Fruit fly (Drosophila melanogaster): Measurements from ENCODE around the gene CG1647.

CG1647 gene

dm6 chr3R:28844611-28845376 is 24.8 kb downstream of the CG1647 start, which contains the start of the genes Apc and spg:
TSS of gene Apc (minus strand) at chr3R:28844748.
TSS of gene spg (plus strand) at chr3R:28845270.
- TF ChIP-seq CG17806 (tag; optimal IDR thresholded peaks at IDR 0.05) (no peak), CG8159 (tag; optimal IDR thresholded peaks at IDR 0.05) (no peak), Pif1B (GFP tag; optimal IDR thresholded peaks at IDR 0.05) (peak; percentile 31), CG34367 (tag; optimal IDR thresholded peaks at IDR 0.05) (no peak), Pif1A (GFP tag; optimal IDR thresholded peaks at IDR 0.05) (peak; percentile 53), rn (GFP tag; IDR thresholded peaks at IDR 0.05) (no peak), CG9948 (tag; optimal IDR thresholded peaks at IDR 0.05) (no peak), Snoo (tag; optimal IDR thresholded peaks at IDR 0.05) (peak; percentile 5), CG32121 (GFP tag; IDR thresholded peaks at IDR 0.05) (no peak), CG8301 (tag; optimal IDR thresholded peaks at IDR 0.05) (no peak), CG4496 (GFP tag; IDR thresholded peaks at IDR 0.05) (no peak; the same call in 2 of the 3 replicates), gl (tag; optimal IDR thresholded peaks at IDR 0.05) (no peak), CG14655 (GFP tag; optimal IDR thresholded peaks at IDR 0.05) (no peak), fd96Ca (GFP tag; IDR thresholded peaks at IDR 0.05) (peak; percentile 51; the same call in 1 of the 3 replicates), D1 (tag; optimal IDR thresholded peaks at IDR 0.05) (no peak), EcR (GFP tag; optimal IDR thresholded peaks at IDR 0.05) (no peak), CG15710 (tag; optimal IDR thresholded peaks at IDR 0.05) (no peak), CG12605 (GFP tag; IDR thresholded peaks at IDR 0.05) (peak; percentile 45; the same call in 1 of the 2 replicates), CG13204 (GFP tag; optimal IDR thresholded peaks at IDR 0.05) (no peak), CG10348 (GFP tag; IDR thresholded peaks at IDR 0.05) (no peak), Ets98B (GFP tag; IDR thresholded peaks at IDR 0.05) (peak; percentile 69)

DNA sequence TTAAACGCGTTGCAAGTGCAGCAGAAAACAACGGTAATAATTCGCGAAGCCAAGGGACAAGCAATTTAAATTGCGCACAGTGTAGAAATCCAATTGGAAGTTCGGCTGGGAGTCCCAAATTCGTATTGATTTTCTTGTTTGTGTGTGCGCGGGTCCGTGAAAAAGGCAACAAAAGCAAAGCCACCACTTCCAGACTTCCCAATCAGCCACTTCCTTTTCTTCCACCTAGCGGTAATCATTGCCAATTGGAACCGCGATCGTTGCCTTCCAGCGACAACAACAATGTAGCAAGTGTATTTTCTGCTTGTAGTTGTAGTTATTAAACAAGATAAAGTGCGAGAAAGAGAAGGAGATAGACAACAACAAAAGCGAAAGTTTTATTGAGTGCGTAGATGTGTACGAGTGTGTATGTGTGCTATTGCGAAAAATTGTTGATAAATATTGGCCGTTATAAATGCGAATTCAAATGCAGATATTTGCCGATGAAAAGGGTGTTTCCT is 25.4 kb downstream of the CG1647 start:
- TF ChIP-seq CG8301 (tag; optimal IDR thresholded peaks at IDR 0.05), result no peak
- no peak for TF ChIP-seq CG10348 (GFP tag; IDR thresholded peaks at IDR 0.05)
- no peak for TF ChIP-seq fd96Ca (GFP tag; IDR thresholded peaks at IDR 0.05)
- TF ChIP-seq CG8159 (tag; optimal IDR thresholded peaks at IDR 0.05), result no peak
- peak; percentile 50 for TF ChIP-seq CG32121 (GFP tag; IDR thresholded peaks at IDR 0.05)
- peak; percentile 65 for TF ChIP-seq EcR (GFP tag; optimal IDR thresholded peaks at IDR 0.05)
- peak; percentile 52 for TF ChIP-seq CG13204 (GFP tag; optimal IDR thresholded peaks at IDR 0.05)

- no peak for TF ChIP-seq CG10348 (GFP tag; IDR thresholded peaks at IDR 0.05)
- TF ChIP-seq CG17806 (tag; optimal IDR thresholded peaks at IDR 0.05), result no peak
- no peak for TF ChIP-seq Pif1A (GFP tag; optimal IDR thresholded peaks at IDR 0.05)
- TF ChIP-seq CG8301 (tag; optimal IDR thresholded peaks at IDR 0.05), result no peak
- no peak for TF ChIP-seq CG9948 (tag; optimal IDR thresholded peaks at IDR 0.05)
- TF ChIP-seq D1 (tag; optimal IDR thresholded peaks at IDR 0.05), result no peak
- TF ChIP-seq CG12605 (GFP tag; IDR thresholded peaks at IDR 0.05), result no peak
- TF ChIP-seq CG15710 (tag; optimal IDR thresholded peaks at IDR 0.05), result no peak
- TF ChIP-seq CG8159 (tag; optimal IDR thresholded peaks at IDR 0.05), result no peak
- TF ChIP-seq CG13204 (GFP tag; optimal IDR thresholded peaks at IDR 0.05), result no peak
- TF ChIP-seq Ets98B (GFP tag; IDR thresholded peaks at IDR 0.05), result no peak
- no peak for TF ChIP-seq Pif1B (GFP tag; optimal IDR thresholded peaks at IDR 0.05)
- no peak for TF ChIP-seq CG4496 (GFP tag; IDR thresholded peaks at IDR 0.05)
Observed at dm6 chr3R:28845981-28846380, 26.0 kb downstream of the CG1647 start.

DNA sequence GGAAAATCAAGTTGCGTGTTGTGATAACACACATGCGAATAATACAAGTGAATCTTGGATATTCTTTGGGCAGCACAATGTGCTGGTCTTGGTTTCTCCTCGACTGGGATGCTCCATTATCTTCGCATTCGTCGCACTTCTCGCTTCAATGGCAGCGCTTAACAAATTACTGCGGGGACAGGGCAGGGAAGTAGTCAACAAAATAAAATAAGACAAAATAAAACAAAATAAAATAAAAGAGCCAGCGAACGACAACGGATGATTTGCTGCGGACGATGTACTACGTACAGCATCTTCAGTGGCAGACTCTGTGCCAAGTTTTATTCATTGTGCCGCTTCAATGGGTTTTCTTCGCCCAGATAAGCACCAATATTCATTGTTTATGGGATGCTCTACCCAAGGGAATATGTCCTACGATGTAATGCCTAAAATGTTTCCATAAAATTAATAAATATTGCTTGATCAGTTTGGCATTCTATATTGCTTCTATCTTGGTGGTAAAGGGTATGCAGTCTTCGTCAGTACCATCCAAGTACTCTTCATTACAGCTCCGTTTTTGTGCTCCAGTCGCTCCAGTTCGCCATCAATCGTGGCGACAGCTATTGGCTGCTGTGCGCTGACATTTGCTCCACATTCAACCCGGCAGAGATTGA is 27.0 kb downstream of the CG1647 start:
- TF ChIP-seq gl (tag; optimal IDR thresholded peaks at IDR 0.05), result peak; percentile 94
- TF ChIP-seq D1 (tag; optimal IDR thresholded peaks at IDR 0.05), result peak; percentile 15
- TF ChIP-seq CG4496 (GFP tag; IDR thresholded peaks at IDR 0.05), result peak; percentile 77; the same call in 2 of the 3 replicates
- TF ChIP-seq CG34367 (tag; optimal IDR thresholded peaks at IDR 0.05), result peak; percentile 73
- TF ChIP-seq CG32121 (GFP tag; IDR thresholded peaks at IDR 0.05), result no peak; the same call in 1 of the 2 replicates
- TF ChIP-seq CG15710 (tag; optimal IDR thresholded peaks at IDR 0.05), result peak; percentile 76
- peak; percentile 78 for TF ChIP-seq fd96Ca (GFP tag; IDR thresholded peaks at IDR 0.05)
- TF ChIP-seq CG8159 (tag; optimal IDR thresholded peaks at IDR 0.05), result peak; percentile 85
- TF ChIP-seq rn (GFP tag; IDR thresholded peaks at IDR 0.05), result peak; percentile 29; the same call in 1 of the 2 replicates
- peak; percentile 80 for TF ChIP-seq CG13204 (GFP tag; optimal IDR thresholded peaks at IDR 0.05)
- peak; percentile 41; the same call in 1 of the 2 replicates for TF ChIP-seq CG10348 (GFP tag; IDR thresholded peaks at IDR 0.05)
- TF ChIP-seq CG8301 (tag; optimal IDR thresholded peaks at IDR 0.05), result peak; percentile 73
- peak; percentile 77 for TF ChIP-seq CG17806 (tag; optimal IDR thresholded peaks at IDR 0.05)
- peak; percentile 38; the same call in 1 of the 2 replicates for TF ChIP-seq Ets98B (GFP tag; IDR thresholded peaks at IDR 0.05)
- TF ChIP-seq CG12605 (GFP tag; IDR thresholded peaks at IDR 0.05), result peak; percentile 75
- TF ChIP-seq CG14655 (GFP tag; optimal IDR thresholded peaks at IDR 0.05), result peak; percentile 77
- peak; percentile 21 for TF ChIP-seq Snoo (tag; optimal IDR thresholded peaks at IDR 0.05)
- TF ChIP-seq CG9948 (tag; optimal IDR thresholded peaks at IDR 0.05), result peak; percentile 68
- peak; percentile 74 for TF ChIP-seq Pif1B (GFP tag; optimal IDR thresholded peaks at IDR 0.05)
- peak; percentile 65 for TF ChIP-seq Pif1A (GFP tag; optimal IDR thresholded peaks at IDR 0.05)
- peak; percentile 64 for TF ChIP-seq EcR (GFP tag; optimal IDR thresholded peaks at IDR 0.05)

Measured in whole organism, pupa.